Worm (Caenorhabditis elegans): ENCODE results near the gene srx-122.

The srx-122 gene

DNA sequence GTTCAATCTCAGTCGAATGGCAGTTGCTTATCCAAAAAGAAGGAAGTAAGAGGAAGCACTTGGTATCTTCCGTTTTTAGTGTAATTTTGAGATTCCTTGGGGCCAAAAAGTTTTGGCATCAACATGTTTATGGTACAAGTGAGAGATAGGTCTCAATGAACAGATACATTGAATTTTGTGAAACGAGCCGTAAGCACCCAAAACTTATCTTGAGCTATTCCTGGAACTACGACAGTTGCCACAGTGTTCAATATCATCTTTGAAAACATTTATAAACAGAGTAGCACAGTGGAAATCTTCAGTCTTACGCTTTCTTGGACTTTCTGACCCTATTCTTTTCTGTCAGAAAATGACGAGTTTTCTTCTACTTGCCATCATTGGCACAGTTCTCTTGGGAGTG lies 22.6 kb downstream of the srx-122 start, which contains the start of gene T28A11.3:
Gene T28A11.3 (plus strand): TSS at position 301 of the 400 bp plus-strand sequence.
- TF ChIP-seq ztf-23 (GFP tag; IDR thresholded peaks at IDR 0.05) (no peak), ref-1 (GFP tag; conservative IDR thresholded peaks at IDR 0.05) (no peak), T22C8.4 (GFP tag; IDR thresholded peaks at IDR 0.05) (no peak), flt-1 (GFP tag; IDR thresholded peaks at IDR 0.05) (no peak), cog-1 (tag; optimal IDR thresholded peaks at IDR 0.05) (no peak), klf-2 (GFP tag; conservative IDR thresholded peaks at IDR 0.05) (no peak), med-1 (GFP tag; optimal IDR thresholded peaks at IDR 0.05; ENCODE audit: insufficient read depth) (no peak)

DNA sequence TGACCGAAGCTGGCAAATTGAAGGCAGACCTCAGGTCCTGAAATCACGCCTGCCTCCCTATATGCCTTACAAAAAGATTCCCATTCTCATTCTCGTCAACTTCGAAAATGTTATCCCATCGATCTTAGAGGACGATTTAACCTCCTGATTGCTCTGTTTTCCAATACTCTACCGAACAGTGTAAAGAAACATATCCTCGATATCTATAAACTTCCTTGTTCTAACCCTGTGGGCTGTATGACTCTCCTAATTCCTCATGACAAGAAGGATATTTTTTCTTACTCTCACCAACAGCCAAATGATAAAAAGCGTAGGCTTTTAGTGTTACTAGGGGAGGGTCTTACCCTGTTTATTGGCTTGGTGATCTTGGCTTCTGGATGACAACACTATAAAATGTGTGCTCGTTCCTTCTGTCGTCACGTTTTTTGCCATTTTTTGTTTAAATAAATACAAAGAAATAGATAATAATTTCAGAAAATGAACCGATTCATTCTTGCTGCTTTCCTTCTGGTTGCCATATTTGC lies 24.0 kb downstream of the srx-122 start, which contains the start of gene T28A11.4:
Gene T28A11.4 (plus strand): TSS at position 474 of the 524 bp plus-strand sequence.
- TF ChIP-seq flt-1 (GFP tag; IDR thresholded peaks at IDR 0.05) (no peak), klf-2 (GFP tag; conservative IDR thresholded peaks at IDR 0.05) (no peak), ref-1 (GFP tag; conservative IDR thresholded peaks at IDR 0.05) (no peak), cog-1 (tag; optimal IDR thresholded peaks at IDR 0.05) (no peak), T22C8.4 (GFP tag; IDR thresholded peaks at IDR 0.05) (no peak), ztf-29 (GFP tag; IDR thresholded peaks at IDR 0.05) (no peak), tab-1 (GFP tag; IDR thresholded peaks at IDR 0.05) (no peak), med-1 (GFP tag; optimal IDR thresholded peaks at IDR 0.05; ENCODE audit: insufficient read depth) (no peak), ztf-23 (GFP tag; IDR thresholded peaks at IDR 0.05) (no peak)

DNA sequence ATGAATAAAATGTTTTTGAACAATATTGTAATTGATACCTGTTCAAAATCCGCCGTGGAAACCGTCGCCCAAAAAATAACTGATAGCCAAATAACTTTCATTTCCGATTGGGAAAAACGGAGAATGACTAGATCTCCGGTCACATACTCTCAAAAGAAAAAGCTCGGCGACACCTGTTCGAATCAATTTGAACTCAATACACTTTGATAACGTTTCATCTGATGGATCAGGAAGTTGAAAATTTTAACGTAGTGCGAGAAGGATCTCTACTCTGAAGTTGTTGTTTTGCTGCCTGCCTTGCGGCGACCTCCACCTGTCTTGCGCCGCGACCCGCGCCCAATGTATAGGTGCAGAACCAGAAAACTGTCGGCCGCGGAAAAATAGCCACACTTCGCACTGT lies 24.5 kb downstream of the srx-122 start, which contains the start of gene T28A11.20:
Gene T28A11.20 (minus strand): TSS at position 101 of the 400 bp plus-strand sequence.
- TF ChIP-seq klf-2 (GFP tag; conservative IDR thresholded peaks at IDR 0.05) (no peak), ztf-29 (GFP tag; IDR thresholded peaks at IDR 0.05) (no peak), ref-1 (GFP tag; conservative IDR thresholded peaks at IDR 0.05) (no peak), med-1 (GFP tag; optimal IDR thresholded peaks at IDR 0.05; ENCODE audit: insufficient read depth) (no peak), cog-1 (tag; optimal IDR thresholded peaks at IDR 0.05) (no peak), T22C8.4 (GFP tag; IDR thresholded peaks at IDR 0.05) (no peak), tab-1 (GFP tag; IDR thresholded peaks at IDR 0.05) (no peak), flt-1 (GFP tag; IDR thresholded peaks at IDR 0.05) (no peak), ztf-23 (GFP tag; IDR thresholded peaks at IDR 0.05) (no peak)

DNA sequence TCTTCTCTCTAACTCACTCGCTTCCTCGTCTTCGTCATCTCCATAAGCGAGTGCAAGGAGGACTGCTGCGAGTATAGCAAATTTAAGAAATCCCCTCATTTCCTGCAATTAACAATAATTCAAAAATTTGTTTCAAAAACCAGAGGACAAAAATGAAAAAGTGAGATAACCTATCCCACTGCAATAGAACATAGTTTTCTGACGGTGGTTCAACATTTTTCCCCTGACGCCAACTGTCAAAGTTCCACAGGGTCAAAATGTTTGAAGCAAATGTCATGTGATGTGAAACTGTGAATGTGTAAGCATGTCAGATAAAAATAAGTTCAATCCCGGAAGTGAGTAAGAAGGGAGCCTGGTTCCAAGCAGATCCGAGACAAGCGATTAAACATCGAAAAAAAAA lies 28.3 kb downstream of the srx-122 start, which contains the start of gene T28A11.19:
Gene T28A11.19 (minus strand): TSS at position 108 of the 400 bp plus-strand sequence.
- TF ChIP-seq klf-2 (GFP tag; conservative IDR thresholded peaks at IDR 0.05) (no peak), med-1 (GFP tag; optimal IDR thresholded peaks at IDR 0.05; ENCODE audit: insufficient read depth) (no peak), ref-1 (GFP tag; conservative IDR thresholded peaks at IDR 0.05) (no peak), tab-1 (GFP tag; IDR thresholded peaks at IDR 0.05) (no peak), ztf-23 (GFP tag; IDR thresholded peaks at IDR 0.05) (no peak), flt-1 (GFP tag; IDR thresholded peaks at IDR 0.05) (no peak), cog-1 (tag; optimal IDR thresholded peaks at IDR 0.05) (no peak), T22C8.4 (GFP tag; IDR thresholded peaks at IDR 0.05) (no peak), ztf-29 (GFP tag; IDR thresholded peaks at IDR 0.05) (no peak)

DNA sequence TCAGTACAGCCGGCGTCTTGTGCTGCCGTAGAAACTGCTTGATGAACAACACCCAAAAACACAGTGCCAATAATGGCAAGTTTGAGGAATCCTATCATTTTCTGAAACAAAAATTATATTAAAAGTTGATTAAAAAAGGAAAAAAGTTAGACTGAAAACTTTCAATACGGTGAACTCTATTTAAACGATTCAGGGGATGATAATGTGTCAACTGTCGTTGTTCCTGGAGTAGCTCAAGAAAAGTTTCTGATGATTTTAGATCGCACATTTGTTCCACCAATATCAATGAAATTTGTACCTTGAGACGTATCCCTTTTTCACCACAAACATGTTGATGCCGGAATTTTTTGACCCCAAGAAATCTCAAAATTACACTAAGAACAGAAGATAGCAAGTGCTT lies 29.7 kb downstream of the srx-122 start, which contains the start of gene T28A11.18:
Gene T28A11.18 (minus strand): TSS at position 101 of the 400 bp plus-strand sequence.
- no peak for TF ChIP-seq klf-2 (GFP tag; conservative IDR thresholded peaks at IDR 0.05)
- no peak for TF ChIP-seq ztf-29 (GFP tag; IDR thresholded peaks at IDR 0.05)
- TF ChIP-seq flt-1 (GFP tag; IDR thresholded peaks at IDR 0.05) = no peak
- no peak for TF ChIP-seq tab-1 (GFP tag; IDR thresholded peaks at IDR 0.05)
- TF ChIP-seq cog-1 (tag; optimal IDR thresholded peaks at IDR 0.05) = no peak
- no peak for TF ChIP-seq ztf-23 (GFP tag; IDR thresholded peaks at IDR 0.05)
- no peak for TF ChIP-seq med-1 (GFP tag; optimal IDR thresholded peaks at IDR 0.05; ENCODE audit: insufficient read depth)
- no peak for TF ChIP-seq ref-1 (GFP tag; conservative IDR thresholded peaks at IDR 0.05)
- TF ChIP-seq T22C8.4 (GFP tag; IDR thresholded peaks at IDR 0.05) = no peak

DNA sequence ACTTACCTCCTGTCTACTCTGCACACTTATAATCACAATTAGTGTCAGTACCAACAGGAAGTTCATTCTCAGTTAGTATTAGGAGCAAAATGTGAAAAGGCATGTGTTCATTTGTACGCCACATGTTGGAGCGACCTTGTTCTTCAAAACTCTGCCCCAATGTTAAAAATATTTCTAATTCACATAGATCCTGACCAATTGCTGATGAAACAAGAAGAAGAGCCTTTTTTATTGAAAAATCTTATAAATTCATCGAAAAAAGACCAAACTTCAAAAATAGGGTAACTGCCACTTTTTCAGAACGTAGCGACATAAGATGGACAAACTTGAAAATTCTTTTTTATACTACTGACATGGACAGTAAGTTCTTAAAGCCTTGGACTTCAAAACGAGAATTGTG lies 31.5 kb downstream of the srx-122 start, which contains the start of gene T28A11.17:
Gene T28A11.17 (minus strand): TSS at position 101 of the 400 bp plus-strand sequence.
- no peak for TF ChIP-seq med-1 (GFP tag; optimal IDR thresholded peaks at IDR 0.05; ENCODE audit: insufficient read depth)
- no peak for TF ChIP-seq ztf-29 (GFP tag; IDR thresholded peaks at IDR 0.05)
- no peak for TF ChIP-seq ztf-23 (GFP tag; IDR thresholded peaks at IDR 0.05)
- no peak for TF ChIP-seq klf-2 (GFP tag; conservative IDR thresholded peaks at IDR 0.05)
- TF ChIP-seq flt-1 (GFP tag; IDR thresholded peaks at IDR 0.05) = no peak
- no peak for TF ChIP-seq tab-1 (GFP tag; IDR thresholded peaks at IDR 0.05)
- no peak for TF ChIP-seq cog-1 (tag; optimal IDR thresholded peaks at IDR 0.05)
- TF ChIP-seq T22C8.4 (GFP tag; IDR thresholded peaks at IDR 0.05) = no peak
- TF ChIP-seq ref-1 (GFP tag; conservative IDR thresholded peaks at IDR 0.05) = no peak

DNA sequence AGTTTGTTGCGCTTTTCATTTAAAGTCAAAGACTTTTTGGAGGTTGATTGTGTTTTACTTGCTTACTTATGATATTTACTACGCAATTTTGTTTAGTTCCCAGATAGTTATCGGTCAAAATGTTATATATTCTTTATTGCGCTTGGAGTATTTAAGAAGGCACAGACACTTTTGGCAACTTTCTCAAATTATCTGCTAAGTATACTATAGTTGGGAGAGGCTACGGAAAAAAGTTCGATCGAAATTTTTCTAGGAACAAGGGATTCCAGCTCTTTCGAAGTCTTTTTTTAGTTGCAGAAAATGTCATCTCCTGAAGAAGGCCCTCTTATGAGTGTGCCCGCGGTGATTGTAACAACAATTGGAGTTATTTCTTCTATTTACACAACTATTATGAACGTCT lies 37.6 kb downstream of the srx-122 start, which contains the start of gene srbc-5:
Gene srbc-5 (plus strand): TSS at position 301 of the 400 bp plus-strand sequence.
- TF ChIP-seq T22C8.4 (GFP tag; IDR thresholded peaks at IDR 0.05) (no peak), tab-1 (GFP tag; IDR thresholded peaks at IDR 0.05) (no peak), cog-1 (tag; optimal IDR thresholded peaks at IDR 0.05) (no peak), med-1 (GFP tag; optimal IDR thresholded peaks at IDR 0.05; ENCODE audit: insufficient read depth) (no peak), ztf-23 (GFP tag; IDR thresholded peaks at IDR 0.05) (no peak), ztf-29 (GFP tag; IDR thresholded peaks at IDR 0.05) (no peak), flt-1 (GFP tag; IDR thresholded peaks at IDR 0.05) (no peak)

DNA sequence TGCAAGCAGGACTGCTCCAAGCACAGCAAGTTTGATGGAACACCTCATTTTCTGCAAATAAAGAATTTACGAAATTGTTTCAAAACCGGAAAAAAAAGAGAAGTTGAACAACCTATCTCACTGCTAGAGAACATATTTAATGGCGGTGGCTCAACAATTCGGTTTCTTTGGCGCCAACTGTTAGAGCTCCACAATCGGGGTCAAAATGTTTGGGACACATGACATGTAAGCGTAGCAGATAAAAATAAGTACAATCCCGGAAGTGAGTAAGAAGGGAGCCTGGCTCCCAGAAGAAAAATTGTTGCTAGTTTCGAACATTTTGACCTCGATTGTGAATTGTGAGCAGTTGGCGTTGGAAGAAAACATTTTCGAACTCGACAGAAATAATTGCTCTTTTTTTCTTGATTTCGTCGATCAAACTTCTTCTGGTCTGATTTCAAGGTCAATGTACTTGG lies 38.5 kb downstream of the srx-122 start, which contains the start of gene T28A11.16:
Gene T28A11.16 (minus strand): TSS at position 51 of the 455 bp plus-strand sequence.
- no peak for TF ChIP-seq tab-1 (GFP tag; IDR thresholded peaks at IDR 0.05)
- no peak for TF ChIP-seq flt-1 (GFP tag; IDR thresholded peaks at IDR 0.05)
- TF ChIP-seq med-1 (GFP tag; optimal IDR thresholded peaks at IDR 0.05; ENCODE audit: insufficient read depth) = no peak

DNA sequence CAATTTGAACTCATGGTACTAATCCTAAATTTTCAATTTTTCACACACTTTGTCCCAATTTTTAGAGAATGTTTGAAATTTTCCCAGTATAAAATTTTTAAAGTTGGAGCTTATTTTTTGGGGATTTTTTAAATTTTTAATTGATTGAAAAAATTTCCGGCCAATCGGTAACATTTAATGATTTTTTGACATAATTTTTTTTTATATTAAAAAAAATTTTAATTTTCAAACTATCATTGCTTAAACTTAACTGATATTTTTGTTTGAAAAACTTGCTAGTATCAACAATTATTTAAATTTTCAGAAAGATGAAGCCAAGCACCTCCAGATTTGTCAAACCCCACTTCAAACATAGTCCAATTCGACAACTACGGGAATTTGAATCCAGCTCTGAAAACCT lies 40.4 kb downstream of the srx-122 start, which contains the start of gene T28A11.22:
Gene T28A11.22 (plus strand): TSS at position 301 of the 400 bp plus-strand sequence.
- no peak for TF ChIP-seq ztf-29 (GFP tag; IDR thresholded peaks at IDR 0.05)
- no peak for TF ChIP-seq flt-1 (GFP tag; IDR thresholded peaks at IDR 0.05)
- TF ChIP-seq tab-1 (GFP tag; IDR thresholded peaks at IDR 0.05) = no peak
- TF ChIP-seq ztf-23 (GFP tag; IDR thresholded peaks at IDR 0.05) = no peak
- no peak for TF ChIP-seq ref-1 (GFP tag; conservative IDR thresholded peaks at IDR 0.05)
- no peak for TF ChIP-seq cog-1 (tag; optimal IDR thresholded peaks at IDR 0.05)
- TF ChIP-seq T22C8.4 (GFP tag; IDR thresholded peaks at IDR 0.05) = no peak
- no peak for TF ChIP-seq klf-2 (GFP tag; conservative IDR thresholded peaks at IDR 0.05)
- TF ChIP-seq med-1 (GFP tag; optimal IDR thresholded peaks at IDR 0.05; ENCODE audit: insufficient read depth) = no peak

Measured in whole organism, midembryonic.